Fruit fly (Drosophila melanogaster) whole organism, prepupa: Measurements from ENCODE around the gene RpLP1.
A peak's percentile ranks its signal among the peaks of the same experiment; 100 is the strongest.

Experiments used
- Blimp-1 ChIP-seq: fragments of 200-800 bp; sonication (Bioruptor generic); optimal IDR thresholded peaks from 3 replicates; lab custom pipeline; 2017; ENCODE audit warnings: missing biosample characterization, missing genetic modification characterization, mild to moderate bottlenecking, moderate library complexity, missing genetic modification reagents
- CG10631 ChIP-seq: fragments of 200-800 bp; sonication (Bioruptor generic); optimal IDR thresholded peaks from 2 replicates; lab custom pipeline; 2016; ENCODE audit warnings: missing biosample characterization, missing genetic modification characterization
- CG10669 ChIP-seq: fragments of 200-800 bp; sonication (Bioruptor generic); optimal IDR thresholded peaks from 3 replicates; lab custom pipeline; 2018; ENCODE audit warnings: missing biosample characterization, mild to moderate bottlenecking, missing genetic modification characterization, moderate library complexity
- CG11762 ChIP-seq: fragments of 200-800 bp; sonication (Bioruptor generic); optimal IDR thresholded peaks from 3 replicates; lab custom pipeline; 2016; ENCODE audit warnings: missing biosample characterization, missing genetic modification characterization; ENCODE audit not compliant: insufficient read depth
- CG11902 ChIP-seq: fragments of 200-800 bp; sonication (Bioruptor generic); optimal IDR thresholded peaks from 3 replicates; lab custom pipeline; 2016; ENCODE audit warnings: missing biosample characterization, missing genetic modification characterization
- CG15336 ChIP-seq: fragments of 200-800 bp; sonication (Bioruptor generic); IDR thresholded peaks from 2 replicates; pipeline ENCODE4 v1.3.6; 2022; ENCODE audit warnings: missing biosample characterization, missing genetic modification characterization
- CG16779 ChIP-seq: fragments of 200-800 bp; sonication (Bioruptor generic); optimal IDR thresholded peaks from 3 replicates; lab custom pipeline; 2017; ENCODE audit warnings: missing biosample characterization, mild to moderate bottlenecking, missing genetic modification characterization
- CG3032 ChIP-seq: fragments of 200-800 bp; optimal IDR thresholded peaks from 2 replicates; lab custom pipeline; 2019; ENCODE audit warnings: missing biosample characterization, mild to moderate bottlenecking, missing genetic modification characterization, moderate library complexity
- CG32006 ChIP-seq: fragments of 200-800 bp; sonication (Bioruptor generic); optimal IDR thresholded peaks from 3 replicates; lab custom pipeline; 2017; ENCODE audit warnings: missing biosample characterization, mild to moderate bottlenecking, missing genetic modification characterization
- CG34406 ChIP-seq: fragments of 200-800 bp; sonication (Bioruptor generic); optimal IDR thresholded peaks from 3 replicates; lab custom pipeline; 2016; ENCODE audit warnings: missing biosample characterization, missing genetic modification characterization
- CG3919 ChIP-seq: fragments of 200-800 bp; sonication (Bioruptor generic); optimal IDR thresholded peaks from 3 replicates; lab custom pipeline; 2016; ENCODE audit warnings: missing biosample characterization, missing genetic modification characterization
- CG4318 ChIP-seq: fragments of 200-800 bp; sonication (Bioruptor generic); optimal IDR thresholded peaks from 3 replicates; lab custom pipeline; 2017; ENCODE audit warnings: missing biosample characterization, mild to moderate bottlenecking, missing genetic modification characterization
- CG6163 ChIP-seq: fragments of 200-800 bp; sonication (Bioruptor generic); IDR thresholded peaks from 3 replicates; pipeline ENCODE4 v1.3.6; 2022; ENCODE audit warnings: missing biosample characterization, missing genetic modification characterization
- CG6276 ChIP-seq: fragments of 200-800 bp; sonication (Bioruptor generic); optimal IDR thresholded peaks from 2 replicates; lab custom pipeline; 2017; ENCODE audit warnings: missing biosample characterization, mild to moderate bottlenecking, missing genetic modification characterization
- CG6792 ChIP-seq: fragments of 200-800 bp; sonication (Bioruptor generic); optimal IDR thresholded peaks from 3 replicates; lab custom pipeline; 2016; ENCODE audit warnings: missing biosample characterization, missing genetic modification characterization
- CG6808 ChIP-seq: fragments of 200-800 bp; sonication (Bioruptor generic); optimal IDR thresholded peaks from 3 replicates; lab custom pipeline; 2017; ENCODE audit warnings: missing biosample characterization, missing genetic modification characterization, mild to moderate bottlenecking, moderate library complexity, missing genetic modification reagents
- CG6854 ChIP-seq: fragments of 200-800 bp; sonication (Bioruptor generic); optimal IDR thresholded peaks from 2 replicates; lab custom pipeline; 2017; ENCODE audit warnings: missing biosample characterization, mild to moderate bottlenecking, missing genetic modification characterization
- CG7368 ChIP-seq: fragments of 200-800 bp; sonication (Bioruptor generic); optimal IDR thresholded peaks from 3 replicates; lab custom pipeline; 2016; ENCODE audit warnings: missing biosample characterization, missing genetic modification characterization
- CG8119 ChIP-seq: fragments of 200-800 bp; sonication (Bioruptor generic); IDR thresholded peaks from 3 replicates; pipeline ENCODE4 v1.3.6; 2022; ENCODE audit warnings: missing biosample characterization, missing genetic modification characterization
- CG8319 ChIP-seq: fragments of 200-800 bp; sonication (Bioruptor generic); optimal IDR thresholded peaks from 3 replicates; lab custom pipeline; 2016; ENCODE audit warnings: missing biosample characterization, missing genetic modification characterization
- CG8632 ChIP-seq: fragments of 200-800 bp; sonication (Bioruptor generic); optimal IDR thresholded peaks from 3 replicates; lab custom pipeline; 2016; ENCODE audit warnings: missing biosample characterization, missing genetic modification characterization
- CG9139 ChIP-seq: fragments of 200-800 bp; sonication (Bioruptor generic); optimal IDR thresholded peaks from 3 replicates; lab custom pipeline; 2017; ENCODE audit warnings: missing biosample characterization, mild to moderate bottlenecking, missing genetic modification characterization
- Eip75B ChIP-seq: fragments of 200-800 bp; sonication (Bioruptor generic); optimal IDR thresholded peaks from 3 replicates; lab custom pipeline; 2016; ENCODE audit warnings: missing biosample characterization, missing genetic modification characterization
- Eip93F ChIP-seq: fragments of 200-800 bp; sonication (Bioruptor generic); optimal IDR thresholded peaks from 2 replicates; lab custom pipeline; 2016; ENCODE audit warnings: missing biosample characterization, mild to moderate bottlenecking, missing genetic modification characterization
- Gug ChIP-seq: fragments of 200-800 bp; sonication (Bioruptor generic); IDR thresholded peaks from 2 replicates; pipeline ENCODE4 v1.3.6; 2022; ENCODE audit warnings: missing biosample characterization, missing genetic modification characterization
- Hr38 ChIP-seq: sonication (Bioruptor generic); optimal IDR thresholded peaks from 2 replicates; lab custom pipeline; 2016; ENCODE audit warnings: missing biosample characterization, missing genetic modification characterization
- Hr4 ChIP-seq: fragments of 200-800 bp; sonication (Bioruptor generic); optimal IDR thresholded peaks from 3 replicates; lab custom pipeline; 2016; ENCODE audit warnings: missing biosample characterization, missing genetic modification characterization
- Met ChIP-seq: fragments of 200-800 bp; sonication (Bioruptor generic); optimal IDR thresholded peaks from 3 replicates; lab custom pipeline; 2016; ENCODE audit warnings: missing biosample characterization, missing genetic modification characterization
- Sox102F ChIP-seq: fragments of 200-800 bp; sonication (Bioruptor generic); optimal IDR thresholded peaks from 2 replicates; lab custom pipeline; 2016; ENCODE audit warnings: missing biosample characterization, mild to moderate bottlenecking, missing genetic modification characterization
- Sox14 ChIP-seq: fragments of 200-800 bp; sonication (Bioruptor generic); optimal IDR thresholded peaks from 3 replicates; lab custom pipeline; 2016; ENCODE audit warnings: missing biosample characterization, missing genetic modification characterization
- achi ChIP-seq: fragments of 200-800 bp; sonication (Bioruptor generic); optimal IDR thresholded peaks from 3 replicates; lab custom pipeline; 2016; ENCODE audit warnings: missing biosample characterization, missing genetic modification characterization
- acj6 ChIP-seq: fragments of 200-800 bp; sonication (Bioruptor generic); optimal IDR thresholded peaks from 3 replicates; lab custom pipeline; 2016; ENCODE audit warnings: missing biosample characterization, missing genetic modification characterization
- cyc ChIP-seq: fragments of 200-800 bp; sonication (Bioruptor generic); optimal IDR thresholded peaks from 3 replicates; lab custom pipeline; 2016; ENCODE audit warnings: missing biosample characterization, missing genetic modification characterization
- dac ChIP-seq: fragments of 200-800 bp; sonication (Bioruptor generic); optimal IDR thresholded peaks from 2 replicates; lab custom pipeline; 2017; ENCODE audit warnings: missing biosample characterization, mild to moderate bottlenecking, missing genetic modification characterization
- eg ChIP-seq: fragments of 200-800 bp; sonication (Bioruptor generic); IDR thresholded peaks from 3 replicates; pipeline ENCODE4 v1.3.6; 2022; ENCODE audit warnings: missing biosample characterization, missing genetic modification characterization
- fkh ChIP-seq: fragments of 200-800 bp; sonication (Bioruptor generic); optimal IDR thresholded peaks from 3 replicates; lab custom pipeline; 2017; ENCODE audit warnings: missing biosample characterization, mild to moderate bottlenecking, missing genetic modification characterization, moderate library complexity
- lz ChIP-seq: fragments of 200-800 bp; sonication (Bioruptor generic); optimal IDR thresholded peaks from 3 replicates; lab custom pipeline; 2016; ENCODE audit warnings: missing biosample characterization, missing genetic modification characterization
- net ChIP-seq: fragments of 200-800 bp; sonication (Bioruptor generic); optimal IDR thresholded peaks from 3 replicates; lab custom pipeline; 2016; ENCODE audit warnings: missing biosample characterization, missing genetic modification characterization
- pdm3 ChIP-seq: fragments of 200-800 bp; sonication (Bioruptor generic); optimal IDR thresholded peaks from 3 replicates; lab custom pipeline; 2016; ENCODE audit warnings: missing biosample characterization, missing genetic modification characterization
- salr ChIP-seq, 2 experiments: fragments of 200-800 bp; sonication (Bioruptor generic); optimal IDR thresholded peaks; 3 replicates each; lab custom pipeline; 2016 to 2018; ENCODE audit warnings: missing biosample characterization in 2 of 2, missing genetic modification characterization in 2 of 2, mild to moderate bottlenecking in 1 of 2
- spab ChIP-seq: fragments of 200-800 bp; sonication (Bioruptor generic); optimal IDR thresholded peaks from 2 replicates; lab custom pipeline; 2017; ENCODE audit warnings: missing biosample characterization, mild to moderate bottlenecking, missing genetic modification characterization, missing genetic modification reagents
- ss ChIP-seq, 2 experiments: fragments of 200-800 bp; sonication (Bioruptor generic); optimal IDR thresholded peaks; 2 replicates in 1 of 2; 3 replicates in 1 of 2; lab custom pipeline; 2017 to 2018; ENCODE audit warnings: mild to moderate bottlenecking in 2 of 2, missing biosample characterization in 2 of 2, missing genetic modification characterization in 2 of 2, moderate library complexity in 1 of 2
- svp ChIP-seq: fragments of 200-800 bp; sonication (Bioruptor generic); peaks from one replicate; lab custom pipeline; 2016; ENCODE audit warnings: missing biosample characterization, missing genetic modification characterization
- topi ChIP-seq: fragments of 200-800 bp; sonication (Bioruptor generic); optimal IDR thresholded peaks from 3 replicates; lab custom pipeline; 2016; ENCODE audit warnings: missing biosample characterization, missing genetic modification characterization
- vri ChIP-seq: fragments of 200-800 bp; sonication (Bioruptor generic); optimal IDR thresholded peaks from 3 replicates; lab custom pipeline; 2016; ENCODE audit warnings: missing biosample characterization, mild to moderate bottlenecking, missing genetic modification characterization

RpLP1 gene

dm6 chr2L:439339-439738 is 19.6 kb downstream of the RpLP1 start (continued):
- TF ChIP-seq CG32006 (GFP tag; lab: Kevin White, UChicago) (peak; percentile 79), CG16779 (tag; lab: Kevin White, UChicago) (peak; percentile 51), topi (GFP tag; lab: Kevin White, UChicago) (peak; percentile 93), svp (peak; percentile 96), CG6163 (peak; percentile 87), CG4318 (peak; percentile 34), eg (GFP tag; lab: Robert Waterston, UW) (peak; percentile 73), salr (GFP tag; optimal IDR thresholded peaks at IDR 0.05; lab: Kevin White, UChicago) (peak; percentile 65 to 78), CG6808 (GFP tag; lab: Kevin White, UChicago) (peak; percentile 88), Sox14 (GFP tag; lab: Kevin White, UChicago) (peak; percentile 90), CG11762 (GFP tag; lab: Kevin White, UChicago) (peak; percentile 83), CG34406 (peak; percentile 78), CG9139 (GFP tag; lab: Kevin White, UChicago) (peak; percentile 50), CG8632 (GFP tag; lab: Kevin White, UChicago) (peak; percentile 68), vri (GFP tag; lab: Kevin White, UChicago) (peak; percentile 91), Met (GFP tag; lab: Kevin White, UChicago) (peak; percentile 94), lz (GFP tag; lab: Kevin White, UChicago) (peak; percentile 91), pdm3 (peak; percentile 86), dac (peak; percentile 17), CG6792 (GFP tag; lab: Kevin White, UChicago) (peak; percentile 84), CG3032 (tag; lab: Kevin White, UChicago) (peak; percentile 92), Eip93F (GFP tag; lab: Kevin White, UChicago) (peak; percentile 88), net (GFP tag; lab: Kevin White, UChicago) (peak; percentile 67), Gug (GFP tag; lab: Robert Waterston, UW) (peak; percentile 35), Eip75B (GFP tag; lab: Kevin White, UChicago) (peak; percentile 87), ss (GFP tag; optimal IDR thresholded peaks at IDR 0.05; lab: Kevin White, UChicago) (peak; percentile 71 to 78), fkh (GFP tag; lab: Kevin White, UChicago) (no peak), cyc (GFP tag; lab: Kevin White, UChicago) (peak; percentile 92), CG6276 (GFP tag; lab: Kevin White, UChicago) (peak; percentile 57)

DNA sequence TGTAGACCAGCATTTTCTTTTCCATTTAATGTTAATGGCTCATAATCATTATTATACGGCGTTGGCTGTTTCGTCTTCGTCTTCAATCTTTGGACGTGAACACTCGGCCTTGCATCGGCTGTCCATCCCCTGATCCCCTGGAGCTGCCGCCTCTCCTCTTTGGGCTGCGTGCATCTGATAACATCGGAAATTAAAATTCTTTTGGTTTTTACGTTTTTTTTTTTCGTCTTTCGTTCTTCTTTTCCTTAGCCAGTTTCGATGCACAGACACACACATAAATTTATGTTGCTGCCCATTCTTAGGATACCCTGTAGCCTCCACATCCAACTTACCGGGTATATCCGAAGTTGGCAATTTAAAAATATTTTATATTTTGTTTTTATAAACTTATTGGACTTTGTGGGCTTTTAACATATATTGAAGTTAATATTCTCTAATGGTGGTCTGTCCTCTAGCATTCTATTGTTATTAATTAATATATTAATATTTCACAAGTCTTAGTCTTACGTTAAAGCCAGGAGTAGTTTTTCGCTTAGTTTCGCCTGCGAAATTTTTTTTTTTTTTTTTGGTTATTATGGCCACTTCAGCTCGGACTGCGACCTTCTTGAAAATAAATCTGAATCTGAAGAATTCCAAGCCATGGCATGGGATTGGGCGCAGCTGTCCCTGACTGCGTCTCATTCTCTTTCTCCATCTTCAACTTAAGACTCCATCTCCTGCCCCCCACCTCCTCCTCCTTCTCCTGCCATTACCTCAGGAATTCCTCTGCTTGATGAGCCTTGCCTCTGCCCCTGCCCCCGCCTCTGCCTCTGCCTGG is 21.1 kb downstream of the RpLP1 start:
- TF ChIP-seq eg (GFP tag; lab: Robert Waterston, UW) (no peak), ss (GFP tag; optimal IDR thresholded peaks at IDR 0.05; lab: Kevin White, UChicago) (peak; percentile 69 to 93), fkh (GFP tag; lab: Kevin White, UChicago) (no peak), CG3919 (GFP tag; lab: Kevin White, UChicago) (peak; percentile 85), Hr38 (no peak), CG11762 (GFP tag; lab: Kevin White, UChicago) (peak; percentile 57), topi (GFP tag; lab: Kevin White, UChicago) (peak; percentile 89), cyc (GFP tag; lab: Kevin White, UChicago) (peak; percentile 81), CG11902 (GFP tag; lab: Kevin White, UChicago) (peak; percentile 80), CG3032 (tag; lab: Kevin White, UChicago) (peak; percentile 92), CG34406 (peak; percentile 90), svp (peak; percentile 94), CG7368 (GFP tag; lab: Kevin White, UChicago) (peak; percentile 65), acj6 (GFP tag; lab: Kevin White, UChicago) (peak; percentile 90), CG8119 (GFP tag; lab: Robert Waterston, UW) (peak; percentile 73), dac (peak; percentile 37), CG10631 (GFP tag; lab: Kevin White, UChicago) (peak; percentile 93), CG6163 (peak; percentile 81), CG6808 (GFP tag; lab: Kevin White, UChicago) (peak; percentile 91), CG4318 (peak; percentile 69), CG6854 (GFP tag; lab: Kevin White, UChicago) (peak; percentile 89), CG10669 (GFP tag; lab: Kevin White, UChicago) (peak; percentile 89), CG15336 (peak; percentile 54), Sox14 (GFP tag; lab: Kevin White, UChicago) (peak; percentile 86), Eip93F (GFP tag; lab: Kevin White, UChicago) (peak; percentile 74), achi (peak; percentile 90), vri (GFP tag; lab: Kevin White, UChicago) (peak; percentile 84), Sox102F (GFP tag; lab: Kevin White, UChicago) (peak; percentile 89), Blimp-1 (GFP tag; lab: Kevin White, UChicago) (peak; percentile 77), salr (GFP tag; optimal IDR thresholded peaks at IDR 0.05; lab: Kevin White, UChicago) (peak; percentile 72 to 84), CG8632 (GFP tag; lab: Kevin White, UChicago) (peak; percentile 89), CG8319 (GFP tag; lab: Kevin White, UChicago) (peak; percentile 62), Hr4 (peak; percentile 26), spab (GFP tag; lab: Kevin White, UChicago) (peak; percentile 90)
